Fruit fly (Drosophila melanogaster) whole organism, wandering third instar larva: ENCODE results near the gene CG17568.

Source experiments
- CrebA ChIP-seq: fragments of 200-800 bp; sonication (Bioruptor generic); optimal IDR thresholded peaks from 2 replicates; lab custom pipeline; 2016; ENCODE audit warnings: missing biosample characterization, mild to moderate bottlenecking, missing genetic modification characterization, borderline replicate concordance
- Vsx2 ChIP-seq: fragments of 200-300, 225-300 bp; sonication (Bioruptor generic); optimal IDR thresholded peaks from 2 replicates; lab custom pipeline; 2018; ENCODE audit warnings: missing biosample characterization, missing genetic modification characterization; ENCODE audit not compliant: partially characterized antibody

DNA sequence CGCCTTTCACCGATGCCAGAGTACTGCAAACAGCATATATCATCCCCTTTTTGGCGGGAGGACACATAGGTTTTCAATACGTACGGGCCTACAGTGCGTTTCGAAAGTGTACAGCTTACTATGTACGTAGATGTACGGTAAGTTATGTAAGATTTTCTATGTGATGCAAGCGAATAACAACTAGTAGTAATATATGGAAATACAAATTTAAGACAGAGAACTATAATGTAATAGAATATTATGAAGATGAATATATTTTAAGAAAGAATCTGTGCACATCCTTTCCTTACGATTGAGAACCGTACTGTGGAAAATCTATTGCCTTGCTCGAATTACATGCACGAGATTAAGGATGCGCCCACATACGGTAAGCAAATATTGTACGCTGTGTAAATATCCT is 36.4 kb upstream of the CG17568 start:
- no peak for TF ChIP-seq Vsx2 (GFP tag; lab: Kevin White, UChicago)
- TF ChIP-seq CrebA (GFP tag; lab: Kevin White, UChicago) = no peak
